Fruit fly (Drosophila melanogaster) whole organism, embryonic: ENCODE results near the gene Acp76A.

Source experiments
- CG10366 ChIP-seq: fragments of 200-800 bp; sonication (Bioruptor generic); IDR thresholded peaks from 2 replicates; pipeline ENCODE4 v1.3.6; 2022; ENCODE audit warnings: missing biosample characterization, missing genetic modification characterization
- jigr1 ChIP-seq: fragments of 200-800 bp; sonication (Bioruptor generic); IDR thresholded peaks from 3 replicates; pipeline ENCODE4 v1.3.6; 2022; ENCODE audit warnings: missing biosample characterization, missing genetic modification characterization

DNA sequence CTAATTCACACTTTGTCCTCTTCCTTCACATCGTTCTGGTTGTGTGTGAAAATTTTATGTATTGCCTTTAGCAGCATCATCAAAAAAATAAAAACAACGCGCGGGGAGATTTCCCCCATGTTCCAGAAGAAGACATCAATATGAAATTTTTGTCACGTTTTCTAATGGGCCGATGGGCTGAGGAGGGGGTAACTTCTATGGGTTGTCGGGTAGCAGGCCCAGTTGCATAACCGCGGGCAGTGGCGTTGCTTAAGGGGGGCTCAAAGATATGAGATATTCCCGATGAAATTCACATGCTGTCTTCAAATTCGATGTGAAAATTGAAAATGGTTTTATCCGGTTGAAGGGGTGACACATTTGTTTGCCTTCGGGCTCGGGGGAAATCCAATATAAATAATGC is 33.4 kb downstream of the Acp76A start:
- TF ChIP-seq CG10366 = no peak
- TF ChIP-seq jigr1 = no peak
